Fruit fly (Drosophila melanogaster): ENCODE data around the gene Gba1b.

dm6 chr3R:23727657-23728056 lies 23.1 kb downstream of the Gba1b start:
- no peak for TF ChIP-seq CTCF (optimal IDR thresholded peaks at IDR 0.05)
- TF ChIP-seq CG8478 (optimal IDR thresholded peaks at IDR 0.05) = no peak
